Worm (Caenorhabditis elegans): ENCODE data around the gene Y43F8B.25.

Y43F8B.25 gene

ce11 chrV:19432972-19433371, 29.7 kb upstream of the Y43F8B.25 start, which contains the start of gene C25F9.11:
Gene C25F9.11, minus strand, starts transcription at chrV:19433072.
- no peak for TF ChIP-seq pros-1 (tag; optimal IDR thresholded peaks at IDR 0.05)
- TF ChIP-seq C38D4.7 (GFP tag; optimal IDR thresholded peaks at IDR 0.05), result no peak
- TF ChIP-seq pat-9 (tag; optimal IDR thresholded peaks at IDR 0.05), result no peak
- no peak for TF ChIP-seq ets-4 (tag; optimal IDR thresholded peaks at IDR 0.05)
- TF ChIP-seq ceh-34 (tag; optimal IDR thresholded peaks at IDR 0.05), result no peak
- no peak for TF ChIP-seq ceh-9 (tag; optimal IDR thresholded peaks at IDR 0.05)
- TF ChIP-seq ztf-16 (tag; optimal IDR thresholded peaks at IDR 0.05), result no peak
- no peak for TF ChIP-seq pax-1 (tag; optimal IDR thresholded peaks at IDR 0.05)
- no peak for TF ChIP-seq ref-2 (tag; optimal IDR thresholded peaks at IDR 0.05)
- TF ChIP-seq ceh-31 (tag; optimal IDR thresholded peaks at IDR 0.05), result no peak
- TF ChIP-seq elt-4 (tag; optimal IDR thresholded peaks at IDR 0.05), result no peak
- TF ChIP-seq nhr-232 (tag; optimal IDR thresholded peaks at IDR 0.05), result no peak
- TF ChIP-seq unc-3 (GFP tag; conservative IDR thresholded peaks at IDR 0.05), result no peak
- no peak for TF ChIP-seq unc-3 (tag; optimal IDR thresholded peaks at IDR 0.05)
- TF ChIP-seq ceh-2 (tag; optimal IDR thresholded peaks at IDR 0.05), result no peak
- no peak for TF ChIP-seq hlh-30 (tag; optimal IDR thresholded peaks at IDR 0.05; ENCODE audit: insufficient read depth)
- TF ChIP-seq pha-4 (tag; optimal IDR thresholded peaks at IDR 0.05), result no peak
- no peak for TF ChIP-seq hlh-8 (tag; optimal IDR thresholded peaks at IDR 0.05)

- TF ChIP-seq ref-2 (tag; optimal IDR thresholded peaks at IDR 0.05) (no peak), pha-2 (tag; optimal IDR thresholded peaks at IDR 0.05) (no peak), madf-2 (tag; optimal IDR thresholded peaks at IDR 0.05) (no peak), rnt-1 (tag; optimal IDR thresholded peaks at IDR 0.05) (no peak), ceh-34 (tag; optimal IDR thresholded peaks at IDR 0.05) (no peak), ets-4 (tag; optimal IDR thresholded peaks at IDR 0.05) (no peak), pax-1 (tag; optimal IDR thresholded peaks at IDR 0.05) (no peak), fkh-6 (tag; optimal IDR thresholded peaks at IDR 0.05) (no peak), zip-5 (tag; optimal IDR thresholded peaks at IDR 0.05) (no peak), ceh-22 (tag; optimal IDR thresholded peaks at IDR 0.05) (no peak), unc-86 (tag; optimal IDR thresholded peaks at IDR 0.05) (no peak), che-1 (tag; optimal IDR thresholded peaks at IDR 0.05) (no peak), sox-2 (GFP tag; IDR thresholded peaks at IDR 0.05) (no peak), dmd-4 (tag; optimal IDR thresholded peaks at IDR 0.05; ENCODE audit: borderline replicate concordance) (no peak), fkh-10 (GFP tag; optimal IDR thresholded peaks at IDR 0.05) (no peak)
Observed at ce11 chrV:19433806-19434437, 28.8 kb upstream of the Y43F8B.25 start, which contains the start of gene C25F9.16. Gene C25F9.16, plus strand, starts transcription at chrV:19434387.

ce11 chrV:19436307-19436706, 26.4 kb upstream of the Y43F8B.25 start, which contains the start of gene C25F9.14:
Gene C25F9.14, plus strand, starts transcription at chrV:19436484.
- no peak for TF ChIP-seq ceh-18 (tag; optimal IDR thresholded peaks at IDR 0.05)
- no peak for TF ChIP-seq hlh-15 (tag; optimal IDR thresholded peaks at IDR 0.05)
- no peak for TF ChIP-seq madf-2 (tag; optimal IDR thresholded peaks at IDR 0.05)
- no peak for TF ChIP-seq elt-2 (tag; optimal IDR thresholded peaks at IDR 0.05)
- TF ChIP-seq ets-4 (tag; optimal IDR thresholded peaks at IDR 0.05), result no peak
- no peak for TF ChIP-seq nfya-1 (tag; optimal IDR thresholded peaks at IDR 0.05)
- no peak for TF ChIP-seq hlh-8 (tag; optimal IDR thresholded peaks at IDR 0.05)
- TF ChIP-seq ttx-3 (tag; optimal IDR thresholded peaks at IDR 0.05), result no peak
- TF ChIP-seq eyg-1 (tag; optimal IDR thresholded peaks at IDR 0.05), result no peak
- TF ChIP-seq zip-5 (tag; optimal IDR thresholded peaks at IDR 0.05), result no peak
- TF ChIP-seq ceh-48 (tag; optimal IDR thresholded peaks at IDR 0.05), result no peak

ce11 chrV:19443599-19443998, 19.1 kb upstream of the Y43F8B.25 start:
- TF ChIP-seq lim-6 (tag; optimal IDR thresholded peaks at IDR 0.05), result no peak
- no peak for TF ChIP-seq ceh-18 (tag; optimal IDR thresholded peaks at IDR 0.05)
- no peak for TF ChIP-seq ceh-34 (tag; optimal IDR thresholded peaks at IDR 0.05)
- no peak for TF ChIP-seq K09A11.1 (tag; optimal IDR thresholded peaks at IDR 0.05; ENCODE audit: insufficient read depth)
- no peak for TF ChIP-seq pros-1 (tag; optimal IDR thresholded peaks at IDR 0.05)
- TF ChIP-seq ztf-16 (tag; optimal IDR thresholded peaks at IDR 0.05), result no peak

Measured in whole organism, late embryonic.